In genomic region chrII:6721581-6721980, ce11 we compare ENCODE assay signal across 5 worm cellular contexts.
A peak's percentile ranks its signal among the peaks of the same experiment; 100 is the strongest.
TF ChIP-seq lines count a peak whose summit lies in the region.

No protein-coding gene starts in this region.

TF ChIP-seq in whole organism, L1 larva, 84 proteins besides CTCF, POLR2A, EP300 and RAD21 (continues in another document):
- TF ChIP-seq lin-14 (GFP tag; optimal IDR thresholded peaks at IDR 0.05; lab: Kevin White, UChicago) (peak; percentile 46), nhr-85 (tag; lab: Kevin White, UChicago) (no peak), unc-130 (tag; optimal IDR thresholded peaks at IDR 0.05; lab: Kevin White, UChicago) (no peak), tbx-2 (tag; optimal IDR thresholded peaks at IDR 0.05; lab: Kevin White, UChicago) (no peak), ceh-63 (GFP tag; optimal IDR thresholded peaks at IDR 0.05; lab: Kevin White, UChicago) (no peak), fos-1 (tag; optimal IDR thresholded peaks at IDR 0.05; lab: Kevin White, UChicago) (no peak), ceh-90 (tag; optimal IDR thresholded peaks at IDR 0.05; lab: Kevin White, UChicago) (no peak), fkh-10 (GFP tag; optimal IDR thresholded peaks at IDR 0.05; lab: Kevin White, UChicago) (no peak), hlh-4 (tag; optimal IDR thresholded peaks at IDR 0.05; lab: Kevin White, UChicago) (no peak), unc-98 (GFP tag; IDR thresholded peaks at IDR 0.05; lab: Robert Waterston, UW) (no peak), blmp-1 (tag; optimal IDR thresholded peaks at IDR 0.05; lab: Kevin White, UChicago) (no peak), nhr-76 (tag; optimal IDR thresholded peaks at IDR 0.05; lab: Kevin White, UChicago) (no peak), vab-15 (tag; optimal IDR thresholded peaks at IDR 0.05; lab: Kevin White, UChicago) (no peak), hlh-17 (GFP tag; optimal IDR thresholded peaks at IDR 0.05; lab: Kevin White, UChicago; ENCODE audit: borderline replicate concordance) (no peak), ces-1 (GFP tag; optimal IDR thresholded peaks at IDR 0.05; lab: Kevin White, UChicago) (no peak), rnt-1 (tag; optimal IDR thresholded peaks at IDR 0.05; lab: Kevin White, UChicago) (peak; percentile 48), elt-3 (tag; optimal IDR thresholded peaks at IDR 0.05; lab: Kevin White, UChicago) (peak in 2 of 6 experiments; percentile 9 to 17), nhr-20 (tag; optimal IDR thresholded peaks at IDR 0.05; lab: Kevin White, UChicago) (peak; percentile 85), mef-2 (tag; optimal IDR thresholded peaks at IDR 0.05; lab: Kevin White, UChicago) (no peak)

TF ChIP-seq in whole organism, L3 larva, 47 proteins besides CTCF, POLR2A, EP300 and RAD21:
- TF ChIP-seq zag-1 (tag; optimal IDR thresholded peaks at IDR 0.05; lab: Kevin White, UChicago) (no peak), pha-4 (tag; optimal IDR thresholded peaks at IDR 0.05; lab: Kevin White, UChicago) (peak; percentile 44), nhr-28 (tag; optimal IDR thresholded peaks at IDR 0.05; lab: Kevin White, UChicago) (no peak), hmg-11 (tag; optimal IDR thresholded peaks at IDR 0.05; lab: Kevin White, UChicago) (peak; percentile 38), skn-1 (tag; optimal IDR thresholded peaks at IDR 0.05; lab: Kevin White, UChicago) (no peak), lin-39 (tag; optimal IDR thresholded peaks at IDR 0.05; lab: Kevin White, UChicago) (peak; percentile 14), mdl-1 (tag; optimal IDR thresholded peaks at IDR 0.05; lab: Kevin White, UChicago) (no peak), lin-15B (tag; optimal IDR thresholded peaks at IDR 0.05; lab: Kevin White, UChicago) (no peak), ama-1 (optimal IDR thresholded peaks at IDR 0.05; lab: Kevin White, UChicago) (no peak), unc-39 (tag; optimal IDR thresholded peaks at IDR 0.05; lab: Kevin White, UChicago) (no peak), lsy-12 (tag; optimal IDR thresholded peaks at IDR 0.05; lab: Kevin White, UChicago) (peak; percentile 36), nhr-76 (tag; optimal IDR thresholded peaks at IDR 0.05; lab: Kevin White, UChicago) (no peak), nfya-1 (tag; optimal IDR thresholded peaks at IDR 0.05; lab: Kevin White, UChicago; ENCODE audit: insufficient read depth) (peak; percentile 48), R02D3.7 (tag; optimal IDR thresholded peaks at IDR 0.05; lab: Kevin White, UChicago) (no peak)
TF ChIP-seq in whole organism, L3 larva: peak in this region for 5.

TF ChIP-seq in whole organism, early embryonic, 17 proteins besides CTCF, POLR2A, EP300 and RAD21:
- TF ChIP-seq F13C5.2 (tag; optimal IDR thresholded peaks at IDR 0.05; lab: Kevin White, UChicago) (peak; percentile 3), aly-1 (tag; optimal IDR thresholded peaks at IDR 0.05; lab: Kevin White, UChicago) (no peak), tra-4 (tag; optimal IDR thresholded peaks at IDR 0.05; lab: Kevin White, UChicago) (no peak), ceh-36 (tag; optimal IDR thresholded peaks at IDR 0.05; lab: Kevin White, UChicago) (no peak), hmbx-1 (tag; optimal IDR thresholded peaks at IDR 0.05; lab: Kevin White, UChicago) (no peak), scrt-1 (GFP tag; IDR thresholded peaks at IDR 0.05; lab: Robert Waterston, UW) (no peak), ceh-13 (GFP tag; optimal IDR thresholded peaks at IDR 0.05; lab: Kevin White, UChicago) (no peak), flt-1 (GFP tag; IDR thresholded peaks at IDR 0.05; lab: Robert Waterston, UW) (0 out of 2 replicates have a peak, but pooled peaks have one; percentile 14), hmg-4 (GFP tag; optimal IDR thresholded peaks at IDR 0.05; lab: Kevin White, UChicago) (peak; percentile 36), pes-1 (GFP tag; IDR thresholded peaks at IDR 0.05; lab: Robert Waterston, UW) (peak; percentile 68), hnd-1 (tag; optimal IDR thresholded peaks at IDR 0.05; lab: Kevin White, UChicago) (peak; percentile 2), ama-1 (optimal IDR thresholded peaks at IDR 0.05; lab: Kevin White, UChicago) (no peak), ets-7 (tag; optimal IDR thresholded peaks at IDR 0.05; lab: Kevin White, UChicago) (no peak), tbx-11 (GFP tag; IDR thresholded peaks at IDR 0.05; lab: Robert Waterston, UW) (0 out of 2 replicates have a peak, but pooled peaks have one; percentile 49), tbx-37 (GFP tag; conservative IDR thresholded peaks at IDR 0.05; lab: Robert Waterston, UW) (peak; percentile 62), B0310.2 (tag; optimal IDR thresholded peaks at IDR 0.05; lab: Kevin White, UChicago) (no peak), sea-1 (GFP tag; conservative IDR thresholded peaks at IDR 0.05; lab: Robert Waterston, UW) (no peak; the same call in 1 of the 2 replicates)
TF ChIP-seq in whole organism, early embryonic: peak in this region for 7.

TF ChIP-seq in whole organism, midembryonic, 9 proteins besides CTCF, POLR2A, EP300 and RAD21:
- TF ChIP-seq cog-1 (tag; optimal IDR thresholded peaks at IDR 0.05; lab: Kevin White, UChicago): no peak
- TF ChIP-seq T22C8.4 (GFP tag; IDR thresholded peaks at IDR 0.05; lab: Robert Waterston, UW): no peak
- peak; percentile 70; the same call in 1 of the 2 replicates for TF ChIP-seq tab-1 (GFP tag; IDR thresholded peaks at IDR 0.05; lab: Robert Waterston, UW)
- peak; percentile 9 for TF ChIP-seq med-1 (GFP tag; optimal IDR thresholded peaks at IDR 0.05; lab: Kevin White, UChicago; ENCODE audit: insufficient read depth)
- no peak for TF ChIP-seq klf-2 (GFP tag; conservative IDR thresholded peaks at IDR 0.05; lab: Robert Waterston, UW)
- peak; percentile 65; the same call in 1 of the 2 replicates for TF ChIP-seq flt-1 (GFP tag; IDR thresholded peaks at IDR 0.05; lab: Robert Waterston, UW)
- TF ChIP-seq ref-1 (GFP tag; conservative IDR thresholded peaks at IDR 0.05; lab: Robert Waterston, UW): no peak
- 0 out of 2 replicates have a peak, but pooled peaks have one; percentile 45 for TF ChIP-seq ztf-29 (GFP tag; IDR thresholded peaks at IDR 0.05; lab: Robert Waterston, UW)
- peak; percentile 85 for TF ChIP-seq ztf-23 (GFP tag; IDR thresholded peaks at IDR 0.05; lab: Robert Waterston, UW)

TF ChIP-seq in whole organism, young adult, 124 proteins besides CTCF, POLR2A, EP300 and RAD21 (continues in another document):
- no peak for TF ChIP-seq ceh-40 (GFP tag; IDR thresholded peaks at IDR 0.05; lab: Robert Waterston, UW)
- TF ChIP-seq rcor-1 (GFP tag; IDR thresholded peaks at IDR 0.05; lab: Robert Waterston, UW): no peak
- no peak for TF ChIP-seq madf-10 (tag; optimal IDR thresholded peaks at IDR 0.05; lab: Kevin White, UChicago)
- TF ChIP-seq madf-3 (GFP tag; IDR thresholded peaks at IDR 0.05; lab: Robert Waterston, UW): no peak
- no peak for TF ChIP-seq ztf-22 (GFP tag; optimal IDR thresholded peaks at IDR 0.05; lab: Kevin White, UChicago)
- 0 out of 2 replicates have a peak, but pooled peaks have one; percentile 30 for TF ChIP-seq attf-3 (GFP tag; conservative IDR thresholded peaks at IDR 0.05; lab: Robert Waterston, UW)
- no peak for TF ChIP-seq C06A6.2 (GFP tag; conservative IDR thresholded peaks at IDR 0.05; lab: Robert Waterston, UW)
- TF ChIP-seq bed-1 (GFP tag; IDR thresholded peaks at IDR 0.05; lab: Robert Waterston, UW): no peak
- peak; percentile 32 for TF ChIP-seq ZK185.1 (tag; optimal IDR thresholded peaks at IDR 0.05; lab: Kevin White, UChicago; ENCODE audit: poor library complexity, severe bottlenecking)
- TF ChIP-seq ceh-100 (GFP tag; IDR thresholded peaks at IDR 0.05; lab: Robert Waterston, UW): 0 out of 2 replicates have a peak, but pooled peaks have one; percentile 24
- TF ChIP-seq attf-5 (GFP tag; optimal IDR thresholded peaks at IDR 0.05; lab: Kevin White, UChicago): peak; percentile 21
- no peak for TF ChIP-seq cebp-2 (GFP tag; IDR thresholded peaks at IDR 0.05; lab: Robert Waterston, UW)
- TF ChIP-seq madf-8 (GFP tag; conservative IDR thresholded peaks at IDR 0.05; lab: Robert Waterston, UW): no peak
- TF ChIP-seq Y79H2A.3 (GFP tag; conservative IDR thresholded peaks at IDR 0.05; lab: Robert Waterston, UW): no peak
- no peak for TF ChIP-seq F55B11.4 (tag; optimal IDR thresholded peaks at IDR 0.05; lab: Kevin White, UChicago; ENCODE audit: borderline replicate concordance, insufficient read depth)
- no peak for TF ChIP-seq ztf-26 (tag; optimal IDR thresholded peaks at IDR 0.05; lab: Kevin White, UChicago)
- TF ChIP-seq zim-3 (tag; optimal IDR thresholded peaks at IDR 0.05; lab: Kevin White, UChicago): no peak
- no peak for TF ChIP-seq sdz-38 (tag; optimal IDR thresholded peaks at IDR 0.05; lab: Kevin White, UChicago)
- TF ChIP-seq lsy-27 (tag; optimal IDR thresholded peaks at IDR 0.05; lab: Kevin White, UChicago; ENCODE audit: borderline replicate concordance, insufficient read depth): no peak
- TF ChIP-seq mes-4 (tag; optimal IDR thresholded peaks at IDR 0.05; lab: Kevin White, UChicago): no peak
- TF ChIP-seq K12H6.12 (tag; optimal IDR thresholded peaks at IDR 0.05; lab: Kevin White, UChicago): peak; percentile 0
- no peak for TF ChIP-seq lin-40 (tag; optimal IDR thresholded peaks at IDR 0.05; lab: Kevin White, UChicago)
- no peak; the same call in 1 of the 2 replicates for TF ChIP-seq Y53F4B.3 (GFP tag; IDR thresholded peaks at IDR 0.05; lab: Robert Waterston, UW)
- TF ChIP-seq efl-1 (GFP tag; optimal IDR thresholded peaks at IDR 0.05; lab: Kevin White, UChicago): no peak
- TF ChIP-seq K11D2.4 (GFP tag; IDR thresholded peaks at IDR 0.05; lab: Robert Waterston, UW): 0 out of 2 replicates have a peak, but pooled peaks have one; percentile 33
- TF ChIP-seq egrh-3 (GFP tag; IDR thresholded peaks at IDR 0.05; lab: Robert Waterston, UW): peak; percentile 44; the same call in 1 of the 2 replicates
- TF ChIP-seq nhr-90 (tag; optimal IDR thresholded peaks at IDR 0.05; lab: Kevin White, UChicago): no peak
- TF ChIP-seq ceh-58 (GFP tag; IDR thresholded peaks at IDR 0.05; lab: Robert Waterston, UW): no peak
- TF ChIP-seq lir-1 (GFP tag; conservative IDR thresholded peaks at IDR 0.05; lab: Robert Waterston, UW): no peak
- TF ChIP-seq pbrm-1 (GFP tag; IDR thresholded peaks at IDR 0.05; lab: Robert Waterston, UW): no peak
- no peak for TF ChIP-seq B0035.1 (tag; optimal IDR thresholded peaks at IDR 0.05; lab: Kevin White, UChicago)
- no peak for TF ChIP-seq bed-2 (GFP tag; IDR thresholded peaks at IDR 0.05; lab: Robert Waterston, UW)
- TF ChIP-seq akir-1 (GFP tag; optimal IDR thresholded peaks at IDR 0.05; lab: Kevin White, UChicago): no peak
- no peak for TF ChIP-seq Y56A3A.18 (GFP tag; IDR thresholded peaks at IDR 0.05; lab: Robert Waterston, UW)
- TF ChIP-seq ceh-79 (tag; optimal IDR thresholded peaks at IDR 0.05; lab: Kevin White, UChicago): peak; percentile 38
- no peak for TF ChIP-seq lsl-1 (GFP tag; optimal IDR thresholded peaks at IDR 0.05; lab: Kevin White, UChicago)
- no peak for TF ChIP-seq nhr-80 (tag; optimal IDR thresholded peaks at IDR 0.05; lab: Kevin White, UChicago)
- TF ChIP-seq rpc-1 (optimal IDR thresholded peaks at IDR 0.05; lab: Kevin White, UChicago): peak; percentile 68
- peak; percentile 81 for TF ChIP-seq rpc-1 (tag; optimal IDR thresholded peaks at IDR 0.05; lab: Kevin White, UChicago)
- TF ChIP-seq lin-35 (GFP tag; optimal IDR thresholded peaks at IDR 0.05; lab: Kevin White, UChicago): no peak

Comparison
In these comparisons a context has a peak if more than half of its experiments do, and no peak if none do; other contexts are left out.
1. Of the 8 proteins assayed by ChIP-seq in both whole organism, young adult and whole organism, L1 larva: peak only in whole organism, young adult: none; only in whole organism, L1 larva: dpl-1, efl-1, lin-35 and nhr-90; in both: none; in neither: 4.